Fruit fly (Drosophila melanogaster) whole organism, embryonic: Measurements from ENCODE around the gene Rpt4.
A peak's percentile ranks its signal among the peaks of the same experiment; 100 is the strongest.

Source experiments
- Ada2b ChIP-seq: fragments of 200-800 bp; sonication (Bioruptor generic); IDR thresholded peaks from 2 replicates; pipeline ENCODE4 v1.3.6; 2022; ENCODE audit warnings: missing biosample characterization, missing genetic modification characterization
- Awh ChIP-seq: fragments of 200-800 bp; sonication (Bioruptor generic); IDR thresholded peaks from 2 replicates; pipeline ENCODE4, ENCODE4 v1.3.6; 2022; ENCODE audit warnings: missing biosample characterization, missing genetic modification characterization
- Bteb2 ChIP-seq: fragments of 200-800 bp; sonication (Bioruptor generic); optimal IDR thresholded peaks from 2 replicates; lab custom pipeline; 2016; ENCODE audit warnings: missing biosample characterization, missing genetic modification characterization
- CG11560 ChIP-seq: fragments of 200-800 bp; sonication (Bioruptor generic); IDR thresholded peaks from 3 replicates; pipeline ENCODE4 v1.3.6; 2022; ENCODE audit warnings: missing biosample characterization, missing genetic modification characterization
- CG11695 ChIP-seq: fragments of 200-800 bp; sonication (Bioruptor generic); IDR thresholded peaks from 3 replicates; pipeline ENCODE4 v1.3.6; 2022; ENCODE audit warnings: missing biosample characterization, missing genetic modification characterization
- CG11723 ChIP-seq: fragments of 200-800 bp; sonication (Bioruptor generic); optimal IDR thresholded peaks from 2 replicates; lab custom pipeline; 2017; ENCODE audit warnings: missing biosample characterization, mild to moderate bottlenecking, missing genetic modification characterization
- CG12219 ChIP-seq: fragments of 200-800 bp; sonication (Bioruptor generic); optimal IDR thresholded peaks from 3 replicates; lab custom pipeline; 2018; ENCODE audit warnings: missing biosample characterization, mild to moderate bottlenecking, missing genetic modification characterization
- CG12659 ChIP-seq: fragments of 200-800 bp; sonication (Bioruptor generic); optimal IDR thresholded peaks from 3 replicates; lab custom pipeline; 2017; ENCODE audit warnings: mild to moderate bottlenecking, missing biosample characterization, missing genetic modification reagents, missing genetic modification characterization
- CG12769 ChIP-seq: fragments of 200-800 bp; sonication (Bioruptor generic); optimal IDR thresholded peaks from 2 replicates; lab custom pipeline; 2019; ENCODE audit warnings: missing biosample characterization, mild to moderate bottlenecking, missing genetic modification characterization, moderate library complexity
- CG12942 ChIP-seq: fragments of 200-800 bp; sonication (Bioruptor generic); optimal IDR thresholded peaks from 3 replicates; lab custom pipeline; 2016; ENCODE audit warnings: missing biosample characterization, missing genetic modification characterization
- CG14667 ChIP-seq: fragments of 200-800 bp; sonication (Bioruptor generic); IDR thresholded peaks from 2 replicates; pipeline ENCODE4 v1.3.6; 2022; ENCODE audit warnings: missing biosample characterization, missing genetic modification characterization
- CG15073 ChIP-seq: fragments of 200-800 bp; sonication (Bioruptor generic); optimal IDR thresholded peaks from 2 replicates; lab custom pipeline; 2016; ENCODE audit warnings: missing biosample characterization, missing genetic modification characterization
- CG17802 ChIP-seq: fragments of 200-800 bp; sonication (Bioruptor generic); optimal IDR thresholded peaks from 2 replicates; lab custom pipeline; 2018; ENCODE audit warnings: missing biosample characterization, mild to moderate bottlenecking, missing genetic modification characterization, moderate library complexity
- CG17912 ChIP-seq: fragments of 200-800 bp; sonication (Bioruptor generic); optimal IDR thresholded peaks from 2 replicates; lab custom pipeline; 2018; ENCODE audit warnings: missing biosample characterization, mild to moderate bottlenecking, missing genetic modification characterization
- CG2116 ChIP-seq: fragments of 200-800 bp; sonication (Bioruptor generic); optimal IDR thresholded peaks from 3 replicates; lab custom pipeline; 2018; ENCODE audit warnings: missing biosample characterization, mild to moderate bottlenecking, missing genetic modification characterization
- CG3065 ChIP-seq: fragments of 200-800 bp; sonication (Bioruptor generic); optimal IDR thresholded peaks from 2 replicates; lab custom pipeline; 2016; ENCODE audit warnings: missing biosample characterization, missing genetic modification characterization
- CG3281 ChIP-seq: fragments of 200-800 bp; sonication (Bioruptor generic); optimal IDR thresholded peaks from 3 replicates; lab custom pipeline; 2017; ENCODE audit warnings: missing biosample characterization, mild to moderate bottlenecking, missing genetic modification characterization
- CG4282 ChIP-seq: fragments of 200-800 bp; sonication (Bioruptor generic); optimal IDR thresholded peaks from 2 replicates; lab custom pipeline; 2016; ENCODE audit warnings: missing biosample characterization, missing genetic modification characterization
- CG4707 ChIP-seq: fragments of 200-800 bp; sonication (Bioruptor generic); optimal IDR thresholded peaks from 2 replicates; lab custom pipeline; 2018; ENCODE audit warnings: missing biosample characterization, mild to moderate bottlenecking, missing genetic modification characterization, moderate library complexity
- CG6765 ChIP-seq: fragments of 200-800 bp; sonication (Bioruptor generic); optimal IDR thresholded peaks from 3 replicates; lab custom pipeline; 2017; ENCODE audit warnings: missing biosample characterization, mild to moderate bottlenecking, missing genetic modification characterization
- CG7271 ChIP-seq: fragments of 200-800 bp; sonication (Bioruptor generic); optimal IDR thresholded peaks from 2 replicates; lab custom pipeline; 2018; ENCODE audit warnings: missing biosample characterization, mild to moderate bottlenecking, missing genetic modification characterization, moderate library complexity
- CG7928 ChIP-seq: fragments of 200-800 bp; sonication (Bioruptor generic); optimal IDR thresholded peaks from 2 replicates; lab custom pipeline; 2017; ENCODE audit warnings: missing biosample characterization, mild to moderate bottlenecking, missing genetic modification characterization
- CG8765 ChIP-seq: fragments of 200-800 bp; sonication (Bioruptor generic); IDR thresholded peaks from 2 replicates; pipeline ENCODE4 v1.3.6; 2022; ENCODE audit warnings: missing biosample characterization, missing genetic modification characterization
- CG8924 ChIP-seq: fragments of 200-800 bp; optimal IDR thresholded peaks from 3 replicates; lab custom pipeline; 2019; ENCODE audit warnings: missing biosample characterization, mild to moderate bottlenecking, missing genetic modification characterization, moderate library complexity
- CG9932 ChIP-seq: fragments of 200-800 bp; sonication (Bioruptor generic); IDR thresholded peaks from 2 replicates; pipeline ENCODE4 v1.3.6; 2022; ENCODE audit warnings: missing biosample characterization, missing genetic modification characterization
- E2f1 ChIP-seq: fragments of 200-800 bp; sonication (Bioruptor generic); IDR thresholded peaks from 2 replicates; pipeline ENCODE4 v1.3.6; 2022; ENCODE audit warnings: missing biosample characterization, missing genetic modification characterization
- Fer3 ChIP-seq: fragments of 200-800 bp; sonication (Bioruptor generic); optimal IDR thresholded peaks from 2 replicates; lab custom pipeline; 2018; ENCODE audit warnings: missing biosample characterization, mild to moderate bottlenecking, missing genetic modification characterization, moderate library complexity
- Hr39 ChIP-seq: fragments of >200 bp; optimal IDR thresholded peaks from 2 replicates; lab custom pipeline; 2017
- Hr51 ChIP-seq, 2 experiments: fragments of 200-800 bp; sonication (Bioruptor generic); optimal IDR thresholded peaks; 2 replicates in 1 of 2; 3 replicates in 1 of 2; lab custom pipeline; 2016 to 2018; ENCODE audit warnings: missing biosample characterization in 2 of 2, missing genetic modification characterization in 2 of 2, mild to moderate bottlenecking in 1 of 2, moderate library complexity in 1 of 2
- Med ChIP-seq: fragments of 200-800 bp; sonication (Bioruptor generic); peaks from one replicate; lab custom pipeline; 2016; ENCODE audit warnings: missing biosample characterization, missing genetic modification characterization, mild to moderate bottlenecking, inconsistent platforms, moderate library complexity
- Mes4 ChIP-seq: fragments of 200-800 bp; sonication (Bioruptor generic); optimal IDR thresholded peaks from 2 replicates; lab custom pipeline; 2016; ENCODE audit warnings: missing biosample characterization, missing genetic modification characterization
- Mrtf ChIP-seq: fragments of 200-800 bp; sonication (Bioruptor generic); IDR thresholded peaks from 3 replicates; pipeline ENCODE4 v1.3.6; 2022; ENCODE audit warnings: missing biosample characterization, missing genetic modification characterization
- Nf-YB ChIP-seq: fragments of 200-800 bp; sonication (Bioruptor generic); optimal IDR thresholded peaks from 3 replicates; lab custom pipeline; 2019; ENCODE audit warnings: missing biosample characterization, mild to moderate bottlenecking, missing genetic modification characterization, moderate library complexity
- Sox102F ChIP-seq: fragments of 200-800 bp; sonication (Bioruptor generic); optimal IDR thresholded peaks from 2 replicates; lab custom pipeline; 2018; ENCODE audit warnings: missing biosample characterization, mild to moderate bottlenecking, missing genetic modification characterization, moderate library complexity
- Vsx1 ChIP-seq: fragments of 200-800 bp; sonication (Bioruptor generic); optimal IDR thresholded peaks from 2 replicates; lab custom pipeline; 2017; ENCODE audit warnings: missing biosample characterization, mild to moderate bottlenecking, missing genetic modification characterization, missing genetic modification reagents
- br ChIP-seq: fragments of >200 bp; optimal IDR thresholded peaks from 2 replicates; lab custom pipeline; 2017
- chn ChIP-seq: fragments of 200-800 bp; sonication (Bioruptor generic); optimal IDR thresholded peaks from 2 replicates; lab custom pipeline; 2016; ENCODE audit warnings: missing biosample characterization, missing genetic modification characterization
- croc ChIP-seq: fragments of 200-800 bp; sonication (Bioruptor generic); conservative IDR thresholded peaks from 3 replicates; pipeline ENCODE4 v1.3.6; 2022; ENCODE audit warnings: missing biosample characterization, missing genetic modification characterization
- dati ChIP-seq: fragments of 200-800 bp; sonication (Bioruptor generic); IDR thresholded peaks from 2 replicates; pipeline ENCODE4 v1.3.6; 2022; ENCODE audit warnings: missing biosample characterization, missing genetic modification characterization
- dmrt11E ChIP-seq: fragments of 200-800 bp; sonication (Bioruptor generic); optimal IDR thresholded peaks from 3 replicates; lab custom pipeline; 2018; ENCODE audit warnings: missing biosample characterization, mild to moderate bottlenecking, missing genetic modification characterization, moderate library complexity
- en ChIP-seq: fragments of 200-800 bp; sonication (Bioruptor generic); optimal IDR thresholded peaks from 2 replicates; lab custom pipeline; 2016; ENCODE audit warnings: missing biosample characterization, missing genetic modification characterization
- fd64A ChIP-seq: fragments of 200-800 bp; sonication (Bioruptor generic); optimal IDR thresholded peaks from 3 replicates; lab custom pipeline; 2018; ENCODE audit warnings: missing biosample characterization, mild to moderate bottlenecking, missing genetic modification characterization
- gro ChIP-seq: fragments of 200-800 bp; sonication (Bioruptor generic); optimal IDR thresholded peaks from 2 replicates; lab custom pipeline; 2016; ENCODE audit warnings: missing biosample characterization, missing genetic modification characterization
- hb ChIP-seq: fragments of 200-800 bp; sonication (Bioruptor generic); IDR thresholded peaks from 3 replicates; pipeline ENCODE4 v1.3.6; 2022; ENCODE audit warnings: missing biosample characterization, missing genetic modification characterization; ENCODE audit not compliant: partially characterized antibody
- lab ChIP-seq: fragments of 200-800 bp; sonication (Bioruptor generic); optimal IDR thresholded peaks from 3 replicates; lab custom pipeline; 2017; ENCODE audit warnings: missing biosample characterization, missing genetic modification characterization, mild to moderate bottlenecking, moderate library complexity, missing genetic modification reagents
- odd ChIP-seq: fragments of 200-800 bp; sonication (Bioruptor generic); optimal IDR thresholded peaks from 2 replicates; lab custom pipeline; 2017; ENCODE audit warnings: missing biosample characterization, mild to moderate bottlenecking, missing genetic modification characterization
- onecut ChIP-seq: fragments of 200-800 bp; sonication (Bioruptor generic); IDR thresholded peaks from 2 replicates; pipeline ENCODE4 v1.3.6; 2022; ENCODE audit warnings: missing biosample characterization, missing genetic modification characterization
- psq ChIP-seq: fragments of 200-800 bp; sonication (Bioruptor generic); optimal IDR thresholded peaks from 2 replicates; lab custom pipeline; 2017; ENCODE audit warnings: missing biosample characterization, missing genetic modification characterization
- tll ChIP-seq, 2 experiments: fragments of 200-800 bp in 1 of 2; fragments of >200 bp in 1 of 2; sonication (Bioruptor generic) in 1 of 2; optimal IDR thresholded peaks; 2 replicates each; lab custom pipeline; 2017 to 2019; ENCODE audit warnings: missing biosample characterization in 2 of 2, missing genetic modification characterization in 2 of 2, mild to moderate bottlenecking in 1 of 2, moderate library complexity in 1 of 2
- zen2 ChIP-seq: fragments of 200-800 bp; sonication (Bioruptor generic); IDR thresholded peaks from 3 replicates; pipeline ENCODE4 v1.3.6; 2022; ENCODE audit warnings: missing biosample characterization, missing genetic modification characterization; ENCODE audit not compliant: partially characterized antibody

Gene Rpt4

dm6 chrX:6330369-6330949, 39.4 kb upstream of the Rpt4 start, which contains the start of gene CG42240 (continued):
- peak; percentile 82 for TF ChIP-seq Mes4 (GFP tag; lab: Kevin White, UChicago)
- TF ChIP-seq CG17802 (tag; lab: Kevin White, UChicago): peak; percentile 48
- peak; percentile 90 for TF ChIP-seq CG12219 (GFP tag; lab: Kevin White, UChicago)
- no peak for TF ChIP-seq CG7271 (tag; lab: Kevin White, UChicago)
- peak; percentile 93 for TF ChIP-seq CG3281 (GFP tag; lab: Kevin White, UChicago)
- peak; percentile 79 for TF ChIP-seq Fer3 (tag; lab: Kevin White, UChicago)
- TF ChIP-seq onecut (GFP tag; lab: Robert Waterston, UW): peak; percentile 72
- TF ChIP-seq Sox102F (GFP tag; lab: Kevin White, UChicago): peak; percentile 93
- peak; percentile 31 for TF ChIP-seq CG15073 (GFP tag; lab: Kevin White, UChicago)
- TF ChIP-seq lab (GFP tag; lab: Kevin White, UChicago): peak; percentile 89
- peak; percentile 81 for TF ChIP-seq CG12942 (GFP tag; lab: Kevin White, UChicago)
- peak; percentile 73 for TF ChIP-seq CG3065
- TF ChIP-seq Hr39: no peak
- TF ChIP-seq Ada2b (GFP tag; lab: Robert Waterston, UW): peak; percentile 76
- peak; percentile 95 for TF ChIP-seq CG8924 (tag; lab: Kevin White, UChicago)
- TF ChIP-seq gro (GFP tag; lab: Kevin White, UChicago): peak; percentile 3
- no peak for TF ChIP-seq CG8765 (GFP tag; lab: Robert Waterston, UW)
- no peak for TF ChIP-seq br
- TF ChIP-seq CG12659 (GFP tag; lab: Kevin White, UChicago): peak; percentile 96
- TF ChIP-seq chn (GFP tag; lab: Kevin White, UChicago): peak; percentile 88
- TF ChIP-seq Bteb2 (GFP tag; lab: Kevin White, UChicago): peak; percentile 87
- TF ChIP-seq Hr51 (GFP tag; optimal IDR thresholded peaks at IDR 0.05; lab: Kevin White, UChicago): peak; percentile 63 to 95
- peak; percentile 76 for TF ChIP-seq E2f1 (GFP tag; lab: Robert Waterston, UW)
- peak; percentile 59 for TF ChIP-seq en (GFP tag; lab: Kevin White, UChicago)
- TF ChIP-seq CG4707: peak; percentile 57
- peak; percentile 54; the same call in 1 of the 2 replicates for TF ChIP-seq CG9932
- TF ChIP-seq CG17912 (GFP tag; lab: Kevin White, UChicago): no peak
- peak; percentile 92 for TF ChIP-seq odd (GFP tag; lab: Kevin White, UChicago)
- TF ChIP-seq CG11695 (GFP tag; lab: Robert Waterston, UW): peak; percentile 92
- TF ChIP-seq CG7928: peak; percentile 16
- peak; percentile 78 for TF ChIP-seq Nf-YB (GFP tag; lab: Kevin White, UChicago)
- peak; percentile 82 for TF ChIP-seq CG12769 (tag; lab: Kevin White, UChicago)
- TF ChIP-seq Awh: peak; percentile 65; the same call in 1 of the 2 replicates
- TF ChIP-seq Mrtf (GFP tag; lab: Robert Waterston, UW): no peak; the same call in 2 of the 3 replicates
- peak; percentile 85 for TF ChIP-seq CG6765 (GFP tag; lab: Kevin White, UChicago)
- TF ChIP-seq CG11560 (tag; lab: Robert Waterston, UW): peak; percentile 60; the same call in 2 of the 3 replicates
- peak; percentile 88 for TF ChIP-seq CG11723 (GFP tag; lab: Kevin White, UChicago)
- TF ChIP-seq Vsx1 (GFP tag; lab: Kevin White, UChicago): peak; percentile 78
- TF ChIP-seq psq (GFP tag; lab: Kevin White, UChicago): peak; percentile 66
- TF ChIP-seq dati (GFP tag; lab: Robert Waterston, UW): no peak; the same call in 1 of the 2 replicates
- peak; percentile 73 for TF ChIP-seq fd64A (GFP tag; lab: Kevin White, UChicago)
- no peak for TF ChIP-seq hb (GFP tag; lab: Robert Waterston, UW)
- TF ChIP-seq croc (GFP tag; lab: Robert Waterston, UW): peak; percentile 82
- TF ChIP-seq dmrt11E (tag; lab: Kevin White, UChicago): peak; percentile 72
- TF ChIP-seq tll (GFP tag; optimal IDR thresholded peaks at IDR 0.05; lab: Kevin White, UChicago): peak in 1 of 2 experiments; percentile 14
- no peak for TF ChIP-seq CG4282
- TF ChIP-seq zen2 (GFP tag; lab: Robert Waterston, UW): no peak
- TF ChIP-seq CG2116: peak; percentile 73
- TF ChIP-seq Med: peak; percentile 93
- TF ChIP-seq CG14667 (GFP tag; lab: Robert Waterston, UW): peak; percentile 67; the same call in 1 of the 2 replicates
